Worm (Caenorhabditis elegans) whole organism, L4 larva: ENCODE data around the gene nhx-5.

Experiments
- F44E2.7 ChIP-seq: fragments of 200-800 bp; sonication (Bioruptor generic); IDR thresholded peaks from 2 replicates; pipeline ENCODE4 v2.1.2; 2022; ENCODE audit warnings: missing genetic modification characterization, missing compliant biosample characterization
- R02D3.7 ChIP-seq: fragments of 150-350 bp; sonication (generic microtip); optimal IDR thresholded peaks from 3 replicates; lab custom pipeline; 2014; ENCODE audit warnings: missing biosample characterization, missing genetic modification characterization
- T20F7.1 ChIP-seq: fragments of 200-800 bp; sonication (Bioruptor generic); optimal IDR thresholded peaks from 2 replicates; lab custom pipeline; 2018; ENCODE audit warnings: mild to moderate bottlenecking, missing genetic modification characterization, missing compliant biosample characterization
- aha-1 ChIP-seq: fragments of 150-350 bp; peaks from one replicate; lab custom pipeline; 2014; ENCODE audit warnings: missing biosample characterization, missing genetic modification characterization
- ceh-28 ChIP-seq: fragments of 150-350 bp; optimal IDR thresholded peaks from 2 replicates; lab custom pipeline; 2014; ENCODE audit warnings: missing biosample characterization, missing genetic modification reagents, missing genetic modification characterization
- ceh-32 ChIP-seq: sonication (generic microtip); optimal IDR thresholded peaks from 2 replicates; lab custom pipeline; 2016; ENCODE audit warnings: mild to moderate bottlenecking, missing genetic modification characterization, missing compliant biosample characterization; ENCODE audit not compliant: poor library complexity
- ces-1 ChIP-seq: fragments of 150-350 bp; sonication (generic microtip); optimal IDR thresholded peaks from 4 replicates; lab custom pipeline; 2014; ENCODE audit warnings: missing biosample characterization, missing genetic modification reagents, missing genetic modification characterization
- ctbp-1 ChIP-seq: fragments of 200-800 bp; sonication (Bioruptor generic); IDR thresholded peaks from 2 replicates; pipeline ENCODE4 v1.3.6; 2022; ENCODE audit warnings: missing genetic modification reagents, missing genetic modification characterization, missing compliant biosample characterization
- daf-16 ChIP-seq, 3 experiments: sonication (generic microtip); optimal IDR thresholded peaks; 2 replicates each; lab custom pipeline; 2016 to 2017; ENCODE audit warnings: missing genetic modification characterization in 3 of 3, missing genetic modification reagents in 3 of 3, mild to moderate bottlenecking in 2 of 3, missing compliant biosample characterization in 2 of 3, missing biosample characterization in 1 of 3, moderate library complexity in 1 of 3
- daf-8 ChIP-seq: fragments of 200-800 bp; sonication (Bioruptor generic); IDR thresholded peaks from 2 replicates; pipeline ENCODE4 v1.3.6; 2022; ENCODE audit warnings: missing genetic modification characterization, missing compliant biosample characterization
- dmd-6 ChIP-seq: fragments of 200-800 bp; sonication (Bioruptor generic); IDR thresholded peaks from 2 replicates; pipeline ENCODE4 v1.3.6; 2022; ENCODE audit warnings: missing genetic modification reagents, missing genetic modification characterization, missing compliant biosample characterization
- dmd-8 ChIP-seq: fragments of 200-800 bp; sonication (Bioruptor generic); IDR thresholded peaks from 2 replicates; pipeline ENCODE4 v1.3.6; 2022; ENCODE audit warnings: missing genetic modification characterization, missing compliant biosample characterization
- dve-1 ChIP-seq: sonication (generic microtip); optimal IDR thresholded peaks from 2 replicates; lab custom pipeline; 2017; ENCODE audit warnings: antibody characterized with exemption, mild to moderate bottlenecking, missing genetic modification characterization, missing compliant biosample characterization; ENCODE audit not compliant: insufficient read depth
- egl-43 ChIP-seq: fragments of 200-800 bp; sonication (Bioruptor generic); IDR thresholded peaks from 2 replicates; pipeline ENCODE4 v1.3.6; 2022; ENCODE audit warnings: missing genetic modification reagents, missing genetic modification characterization, missing compliant biosample characterization
- hlh-11 ChIP-seq: fragments of 200-800 bp; sonication (Bioruptor generic); optimal IDR thresholded peaks from 2 replicates; lab custom pipeline; 2018; ENCODE audit warnings: mild to moderate bottlenecking, missing genetic modification characterization, missing compliant biosample characterization
- hlh-30 ChIP-seq: sonication (generic microtip); optimal IDR thresholded peaks from 2 replicates; lab custom pipeline; 2017; ENCODE audit warnings: antibody characterized with exemption, mild to moderate bottlenecking, missing genetic modification characterization, missing compliant biosample characterization; ENCODE audit not compliant: insufficient read depth
- lsy-2 ChIP-seq, 2 experiments: fragments of 150-350 bp in 1 of 2; sonication (generic microtip) in 1 of 2; optimal IDR thresholded peaks; 2 replicates each; lab custom pipeline; 2014 to 2017; ENCODE audit warnings: missing biosample characterization in 2 of 2, missing genetic modification characterization in 2 of 2
- madf-9 ChIP-seq: fragments of 200-800 bp; sonication (Bioruptor generic); conservative IDR thresholded peaks from 2 replicates; pipeline ENCODE4 v1.3.6; 2022; ENCODE audit warnings: missing genetic modification reagents, missing genetic modification characterization, missing compliant biosample characterization
- mdl-1 ChIP-seq, 2 experiments: fragments of 150-350 bp in 1 of 2; sonication (generic microtip) in 1 of 2; optimal IDR thresholded peaks; 2 replicates each; lab custom pipeline; 2014 to 2017; ENCODE audit warnings: missing biosample characterization in 2 of 2, missing genetic modification characterization in 2 of 2
- mxl-2 ChIP-seq: fragments of 200-800 bp; sonication (Bioruptor generic); conservative IDR thresholded peaks from 2 replicates; pipeline ENCODE4 v1.3.6; 2022; ENCODE audit warnings: missing genetic modification reagents, missing genetic modification characterization, missing compliant biosample characterization
- mxl-3 ChIP-seq: fragments of 200-800 bp; sonication (Bioruptor generic); optimal IDR thresholded peaks from 2 replicates; lab custom pipeline; 2018; ENCODE audit warnings: mild to moderate bottlenecking, missing genetic modification characterization, missing compliant biosample characterization
- nhr-111 ChIP-seq: fragments of 200-800 bp; sonication (Bioruptor generic); optimal IDR thresholded peaks from 2 replicates; lab custom pipeline; 2018; ENCODE audit warnings: mild to moderate bottlenecking, missing genetic modification characterization, missing compliant biosample characterization
- nhr-25 ChIP-seq: sonication (generic microtip); optimal IDR thresholded peaks from 2 replicates; lab custom pipeline; 2017; ENCODE audit warnings: missing genetic modification characterization, mild to moderate bottlenecking, missing compliant biosample characterization, antibody characterized with exemption, moderate library complexity, borderline replicate concordance; ENCODE audit not compliant: insufficient read depth
- nhr-28 ChIP-seq: fragments of 150-350 bp; optimal IDR thresholded peaks from 2 replicates; lab custom pipeline; 2014; ENCODE audit warnings: missing biosample characterization, missing genetic modification characterization
- nhr-6 ChIP-seq: fragments of 150-350 bp; optimal IDR thresholded peaks from 2 replicates; lab custom pipeline; 2014; ENCODE audit warnings: missing biosample characterization, missing genetic modification characterization
- nhr-77 ChIP-seq: fragments of 150-350 bp; optimal IDR thresholded peaks from 2 replicates; lab custom pipeline; 2014; ENCODE audit warnings: missing biosample characterization, missing genetic modification characterization
- pha-4 ChIP-seq, 2 experiments: fragments of 150-350 bp in 1 of 2; fragments of 200-800 bp in 1 of 2; sonication (Bioruptor generic) in 1 of 2; IDR thresholded peaks in 1 of 2; optimal IDR thresholded peaks in 1 of 2; 2 replicates each; pipeline versions ENCODE4 v1.3.6 to Lab custom; 2014 to 2022; ENCODE audit warnings: missing genetic modification characterization in 2 of 2, missing genetic modification reagents in 2 of 2, missing biosample characterization in 1 of 2, missing compliant biosample characterization in 1 of 2
- php-3 ChIP-seq: fragments of 200-800 bp; sonication (Bioruptor generic); IDR thresholded peaks from 2 replicates; pipeline ENCODE4 v1.3.6; 2022; ENCODE audit warnings: missing genetic modification reagents, missing genetic modification characterization, missing compliant biosample characterization
- pqm-1 ChIP-seq: sonication (generic microtip); optimal IDR thresholded peaks from 2 replicates; lab custom pipeline; 2017; ENCODE audit warnings: missing biosample characterization, missing genetic modification characterization
- sdz-12 ChIP-seq: fragments of 200-800 bp; sonication (Bioruptor generic); optimal IDR thresholded peaks from 2 replicates; lab custom pipeline; 2018; ENCODE audit warnings: mild to moderate bottlenecking, missing genetic modification characterization, missing compliant biosample characterization
- set-16 ChIP-seq: fragments of 200-800 bp; sonication (Bioruptor generic); IDR thresholded peaks from 2 replicates; pipeline ENCODE4 v1.3.6; 2022; ENCODE audit warnings: missing genetic modification reagents, missing genetic modification characterization, missing compliant biosample characterization
- skn-1 ChIP-seq: fragments of 150-350 bp; optimal IDR thresholded peaks from 2 replicates; lab custom pipeline; 2014; ENCODE audit warnings: missing biosample characterization, missing genetic modification characterization
- snpc-4 ChIP-seq: fragments of 150-350 bp; optimal IDR thresholded peaks from 2 replicates; lab custom pipeline; 2014; ENCODE audit warnings: missing biosample characterization, missing genetic modification characterization
- unc-130 ChIP-seq: sonication (generic microtip); optimal IDR thresholded peaks from 2 replicates; lab custom pipeline; 2016; ENCODE audit warnings: missing genetic modification reagents, missing genetic modification characterization, missing compliant biosample characterization
- unc-39 ChIP-seq: sonication (generic microtip); optimal IDR thresholded peaks from 2 replicates; lab custom pipeline; 2017; ENCODE audit warnings: missing biosample characterization, missing genetic modification characterization
- unc-62 ChIP-seq, 3 experiments: fragments of 150-350 bp in 1 of 3; sonication (generic microtip); optimal IDR thresholded peaks in 2 of 3; peaks in 1 of 3; 1 replicate in 1 of 3; 2 replicates in 2 of 3; lab custom pipeline; 2014 to 2017; ENCODE audit warnings: missing biosample characterization in 3 of 3, missing genetic modification characterization in 3 of 3, missing genetic modification reagents in 3 of 3, missing genotype in 1 of 3
- zfp-2 ChIP-seq: sonication (generic microtip); optimal IDR thresholded peaks from 2 replicates; lab custom pipeline; 2016; ENCODE audit warnings: mild to moderate bottlenecking, missing genetic modification characterization, missing compliant biosample characterization

nhx-5 gene

DNA sequence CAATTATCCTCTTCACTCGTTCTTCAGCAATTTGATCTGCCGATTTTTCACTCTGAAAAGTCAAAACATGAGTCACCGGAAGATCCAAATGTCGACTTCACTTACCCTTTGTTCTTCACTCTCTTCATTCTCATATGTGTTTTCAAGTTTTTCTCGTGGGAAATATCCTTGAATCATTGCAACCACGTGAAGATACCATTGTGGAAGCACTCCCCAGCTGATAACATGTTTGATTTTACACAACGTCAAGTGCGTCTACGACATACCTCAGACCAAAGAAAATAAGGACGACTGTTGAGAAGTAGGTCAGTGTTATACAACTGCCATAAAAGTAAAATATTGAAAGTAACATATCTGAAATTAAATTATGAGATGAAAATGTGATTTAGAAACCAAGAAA, 51.7 kb downstream of the nhx-5 start, which contains the start of gene M79.2:
TSS of gene M79.2 (minus strand) at position 354 of the 400 bp plus-strand sequence.
- TF ChIP-seq mxl-3 (peak; percentile 71), hlh-30 (tag; lab: Kevin White, UChicago) (peak; percentile 80), dve-1 (peak; percentile 9), unc-130 (GFP tag; lab: Kevin White, UChicago) (no peak), dmd-6 (peak; percentile 37; the same call in 1 of the 2 replicates), nhr-77 (tag; lab: Kevin White, UChicago) (peak; percentile 18), nhr-28 (tag; lab: Kevin White, UChicago) (peak; percentile 31), hlh-11 (peak; percentile 9), mdl-1 (tag; optimal IDR thresholded peaks at IDR 0.05; lab: Kevin White, UChicago) (peak; percentile 6 to 41), snpc-4 (no peak)

- TF ChIP-seq daf-16 (GFP tag; optimal IDR thresholded peaks at IDR 0.05; lab: Kevin White, UChicago) (no peak), daf-16 (tag; optimal IDR thresholded peaks at IDR 0.05; lab: Kevin White, UChicago) (no peak), hlh-11 (peak; percentile 26), skn-1 (no peak), pha-4 (GFP tag; IDR thresholded peaks at IDR 0.05; lab: Robert Waterston, UW) (no peak), pha-4 (tag; optimal IDR thresholded peaks at IDR 0.05; lab: Kevin White, UChicago) (no peak), madf-9 (GFP tag; lab: Robert Waterston, UW) (no peak), dmd-8 (GFP tag; lab: Robert Waterston, UW) (no peak), T20F7.1 (no peak), ces-1 (GFP tag; lab: Kevin White, UChicago) (no peak)
- TF ChIP-seq, all 104 proteins: peak for 1
Observed at ce11 chrX:10629117-10629516, 52.4 kb downstream of the nhx-5 start.

DNA sequence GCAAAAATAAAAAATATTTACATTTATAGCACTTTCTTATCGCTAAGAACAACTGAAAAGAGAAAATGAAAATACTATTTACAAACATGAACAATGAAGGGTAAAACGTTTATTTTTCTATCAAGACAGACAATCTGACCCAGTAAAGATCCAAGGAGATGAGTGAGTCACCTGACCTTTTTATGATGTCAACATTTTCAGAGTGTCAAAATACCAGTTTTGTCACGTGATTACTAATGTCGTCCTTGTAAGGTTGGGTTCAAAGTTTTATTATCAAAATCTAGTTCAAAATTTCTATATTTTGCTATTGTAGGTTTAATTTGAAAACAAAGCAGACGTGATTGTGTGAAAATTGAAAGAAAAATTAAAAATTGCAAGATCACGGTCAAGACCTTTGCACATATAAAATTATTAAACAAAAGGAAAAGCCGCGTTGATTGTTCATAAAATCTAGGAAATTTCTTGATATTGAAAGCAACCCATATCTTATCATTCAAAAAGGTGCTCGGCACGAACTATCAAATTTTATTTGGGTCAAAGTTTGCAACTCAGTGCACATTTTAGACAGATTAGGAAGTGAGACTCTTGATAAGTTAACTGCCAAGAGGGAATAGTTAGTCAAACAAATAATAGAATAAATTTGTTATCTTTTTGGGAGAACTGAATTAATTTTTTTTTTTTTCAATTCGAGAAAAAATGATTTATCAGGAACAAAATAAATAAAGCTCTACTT, 53.5 kb downstream of the nhx-5 start:
- no peak for TF ChIP-seq R02D3.7 (tag; lab: Kevin White, UChicago)
- TF ChIP-seq nhr-77 (tag; lab: Kevin White, UChicago): no peak
- TF ChIP-seq ctbp-1 (GFP tag; lab: Robert Waterston, UW): no peak
- no peak for TF ChIP-seq unc-130 (GFP tag; lab: Kevin White, UChicago)
- TF ChIP-seq ceh-32 (tag; lab: Kevin White, UChicago): no peak
- peak; percentile 56 for TF ChIP-seq pqm-1 (tag; lab: Kevin White, UChicago)
- peak; percentile 33 for TF ChIP-seq hlh-11
- peak; percentile 54; the same call in 1 of the 2 replicates for TF ChIP-seq php-3
- peak; percentile 26 for TF ChIP-seq nhr-28 (tag; lab: Kevin White, UChicago)
- no peak for TF ChIP-seq ces-1 (GFP tag; lab: Kevin White, UChicago)
- TF ChIP-seq aha-1 (tag; lab: Kevin White, UChicago): no peak
- no peak for TF ChIP-seq nhr-6 (tag; lab: Kevin White, UChicago)
- peak in 1 of 2 experiments; percentile 2 for TF ChIP-seq lsy-2 (tag; optimal IDR thresholded peaks at IDR 0.05; lab: Kevin White, UChicago)
- peak; percentile 77 for TF ChIP-seq hlh-30 (tag; lab: Kevin White, UChicago)
- TF ChIP-seq daf-16 (GFP tag; optimal IDR thresholded peaks at IDR 0.05; lab: Kevin White, UChicago): no peak
- TF ChIP-seq daf-16 (tag; optimal IDR thresholded peaks at IDR 0.05; lab: Kevin White, UChicago): peak; percentile 79
- TF ChIP-seq dve-1: peak; percentile 59
- no peak for TF ChIP-seq nhr-25
- no peak for TF ChIP-seq unc-39
- TF ChIP-seq mxl-2 (GFP tag; lab: Robert Waterston, UW): no peak
- TF ChIP-seq ceh-28 (tag; lab: Kevin White, UChicago): no peak
- no peak for TF ChIP-seq sdz-12 (GFP tag; lab: Kevin White, UChicago)
- TF ChIP-seq egl-43 (GFP tag; lab: Robert Waterston, UW): no peak
- TF ChIP-seq zfp-2 (tag; lab: Kevin White, UChicago): no peak
- TF ChIP-seq daf-8 (GFP tag; lab: Robert Waterston, UW): no peak
- no peak for TF ChIP-seq set-16 (GFP tag; lab: Robert Waterston, UW)
- TF ChIP-seq nhr-111 (GFP tag; lab: Kevin White, UChicago): no peak
- no peak for TF ChIP-seq F44E2.7 (GFP tag; lab: Robert Waterston, UW)
- TF ChIP-seq unc-62 (GFP tag; optimal IDR thresholded peaks at IDR 0.05 in 1 of 2; lab: Kevin White, UChicago): peak in 1 of 2 experiments; percentile 36
- TF ChIP-seq unc-62 (tag; optimal IDR thresholded peaks at IDR 0.05; lab: Kevin White, UChicago): no peak
